Fruit fly (Drosophila melanogaster): ENCODE results near the gene CG13454.

DNA sequence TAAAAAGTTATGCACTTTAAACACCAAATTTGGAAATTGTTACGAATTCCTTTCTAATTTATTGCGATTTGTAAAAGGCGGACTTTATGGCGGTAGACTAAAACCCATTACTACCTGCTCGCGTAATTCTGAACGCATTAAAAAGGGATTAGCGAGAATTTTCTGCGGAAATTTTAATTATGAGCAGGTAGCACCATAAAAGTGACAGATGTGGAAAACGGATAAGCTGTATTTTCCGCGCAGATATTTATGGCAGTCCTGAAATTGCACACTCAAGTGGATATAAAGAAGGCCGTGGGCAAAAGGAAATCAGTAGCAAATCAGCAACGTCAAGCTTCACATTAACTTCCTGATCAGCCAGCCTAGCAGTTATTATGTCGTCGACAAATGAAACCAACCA, 8.1 kb downstream of the CG13454 start, which contains the start of gene Z600:
- TF ChIP-seq usp (GFP tag; optimal IDR thresholded peaks at IDR 0.05): no peak
- no peak for TF ChIP-seq Vsx2 (GFP tag; optimal IDR thresholded peaks at IDR 0.05; ENCODE audit: partially characterized antibody)
- no peak for TF ChIP-seq Hr83 (GFP tag; optimal IDR thresholded peaks at IDR 0.05; ENCODE audit: poor library complexity, severe bottlenecking)
- no peak for TF ChIP-seq dmrt93B (GFP tag; optimal IDR thresholded peaks at IDR 0.05)
- TF ChIP-seq Hnf4 (GFP tag; optimal IDR thresholded peaks at IDR 0.05): no peak
- TF ChIP-seq Abd-B (GFP tag; optimal IDR thresholded peaks at IDR 0.05): no peak
- TF ChIP-seq br (GFP tag; optimal IDR thresholded peaks at IDR 0.05): no peak
- TF ChIP-seq Dfd (GFP tag; optimal IDR thresholded peaks at IDR 0.05): no peak
- no peak for TF ChIP-seq fru (GFP tag; optimal IDR thresholded peaks at IDR 0.05)
- no peak for TF ChIP-seq pan (optimal IDR thresholded peaks at IDR 0.05)
